Worm (Caenorhabditis elegans) whole organism, L4 larva: ENCODE data around the gene T21C9.11.
A peak's percentile ranks its signal among the peaks of the same experiment; 100 is the strongest.

Experiments used
- F44E2.7 ChIP-seq: fragments of 200-800 bp; sonication (Bioruptor generic); IDR thresholded peaks from 2 replicates; pipeline ENCODE4 v2.1.2; 2022; ENCODE audit warnings: missing genetic modification characterization, missing compliant biosample characterization
- F49E8.2 ChIP-seq: sonication (generic microtip); optimal IDR thresholded peaks from 2 replicates; lab custom pipeline; 2016; ENCODE audit warnings: missing compliant biosample characterization, mild to moderate bottlenecking, missing genetic modification characterization, borderline replicate concordance
- T26A8.4 ChIP-seq: fragments of 200-800 bp; sonication (Bioruptor generic); IDR thresholded peaks from 2 replicates; pipeline ENCODE4 v1.3.6; 2022; ENCODE audit warnings: missing genetic modification characterization, missing compliant biosample characterization
- Y105C5A.15 ChIP-seq: fragments of 200-800 bp; sonication (Bioruptor generic); IDR thresholded peaks from 2 replicates; pipeline ENCODE4 v1.3.6; 2022; ENCODE audit warnings: missing genetic modification characterization, missing compliant biosample characterization
- Y75B8A.6 ChIP-seq: fragments of 200-800 bp; sonication (Bioruptor generic); IDR thresholded peaks from 2 replicates; pipeline ENCODE4 v1.3.6; 2022; ENCODE audit warnings: missing genetic modification reagents, missing genetic modification characterization, missing compliant biosample characterization
- ZK337.2 ChIP-seq: fragments of 200-800 bp; sonication (Bioruptor generic); IDR thresholded peaks from 2 replicates; pipeline ENCODE4 v1.3.6; 2022; ENCODE audit warnings: missing genetic modification reagents, missing genetic modification characterization, missing compliant biosample characterization
- aha-1 ChIP-seq: fragments of 150-350 bp; peaks from one replicate; lab custom pipeline; 2014; ENCODE audit warnings: missing biosample characterization, missing genetic modification characterization
- attf-4 ChIP-seq: sonication (generic microtip); optimal IDR thresholded peaks from 3 replicates; lab custom pipeline; 2017; ENCODE audit warnings: missing biosample characterization, missing genetic modification characterization
- ceh-20 ChIP-seq: fragments of 200-800 bp; sonication (Bioruptor generic); IDR thresholded peaks from 2 replicates; pipeline ENCODE4 v1.3.6; 2022; ENCODE audit warnings: missing genetic modification reagents, missing genetic modification characterization, missing compliant biosample characterization
- ceh-62 ChIP-seq: sonication (generic microtip); optimal IDR thresholded peaks from 2 replicates; lab custom pipeline; 2017; ENCODE audit warnings: missing biosample characterization, missing genetic modification characterization
- ces-1 ChIP-seq: fragments of 150-350 bp; sonication (generic microtip); optimal IDR thresholded peaks from 4 replicates; lab custom pipeline; 2014; ENCODE audit warnings: missing biosample characterization, missing genetic modification reagents, missing genetic modification characterization
- cey-2 ChIP-seq: sonication (generic microtip); optimal IDR thresholded peaks from 3 replicates; lab custom pipeline; 2017; ENCODE audit warnings: missing genetic modification characterization, mild to moderate bottlenecking, missing compliant biosample characterization, antibody characterized with exemption, borderline replicate concordance; ENCODE audit not compliant: insufficient read depth
- daf-16 ChIP-seq, 3 experiments: sonication (generic microtip); optimal IDR thresholded peaks; 2 replicates each; lab custom pipeline; 2016 to 2017; ENCODE audit warnings: missing genetic modification characterization in 3 of 3, missing genetic modification reagents in 3 of 3, mild to moderate bottlenecking in 2 of 3, missing compliant biosample characterization in 2 of 3, missing biosample characterization in 1 of 3, moderate library complexity in 1 of 3
- dmd-8 ChIP-seq: fragments of 200-800 bp; sonication (Bioruptor generic); IDR thresholded peaks from 2 replicates; pipeline ENCODE4 v1.3.6; 2022; ENCODE audit warnings: missing genetic modification characterization, missing compliant biosample characterization
- dpl-1 ChIP-seq: fragments of 150-350 bp; optimal IDR thresholded peaks from 2 replicates; lab custom pipeline; 2014; ENCODE audit warnings: missing biosample characterization, missing genetic modification reagents, missing genetic modification characterization
- dve-1 ChIP-seq: sonication (generic microtip); optimal IDR thresholded peaks from 2 replicates; lab custom pipeline; 2017; ENCODE audit warnings: antibody characterized with exemption, mild to moderate bottlenecking, missing genetic modification characterization, missing compliant biosample characterization; ENCODE audit not compliant: insufficient read depth
- egl-27 ChIP-seq: sonication (generic microtip); optimal IDR thresholded peaks from 3 replicates; lab custom pipeline; 2017; ENCODE audit warnings: missing biosample characterization, missing genetic modification reagents, missing genetic modification characterization
- fkh-10 ChIP-seq: fragments of 150-350 bp; optimal IDR thresholded peaks from 2 replicates; lab custom pipeline; 2014; ENCODE audit warnings: missing biosample characterization, missing genetic modification reagents, missing genetic modification characterization
- fos-1 ChIP-seq: fragments of 150-350 bp; optimal IDR thresholded peaks from 2 replicates; lab custom pipeline; 2014; ENCODE audit warnings: missing biosample characterization, missing genetic modification characterization
- gei-8 ChIP-seq: fragments of 200-800 bp; sonication (Bioruptor generic); optimal IDR thresholded peaks from 2 replicates; lab custom pipeline; 2018; ENCODE audit warnings: mild to moderate bottlenecking, missing genetic modification characterization, missing compliant biosample characterization
- hif-1 ChIP-seq, 2 experiments: sonication (generic microtip); optimal IDR thresholded peaks; 2 replicates each; lab custom pipeline; 2016 to 2017; ENCODE audit warnings: missing compliant biosample characterization in 2 of 2, missing genetic modification characterization in 2 of 2, missing genetic modification reagents in 2 of 2, missing genotype in 2 of 2, mild to moderate bottlenecking in 1 of 2
- hlh-11 ChIP-seq: fragments of 200-800 bp; sonication (Bioruptor generic); optimal IDR thresholded peaks from 2 replicates; lab custom pipeline; 2018; ENCODE audit warnings: mild to moderate bottlenecking, missing genetic modification characterization, missing compliant biosample characterization
- hlh-30 ChIP-seq: sonication (generic microtip); optimal IDR thresholded peaks from 2 replicates; lab custom pipeline; 2017; ENCODE audit warnings: antibody characterized with exemption, mild to moderate bottlenecking, missing genetic modification characterization, missing compliant biosample characterization; ENCODE audit not compliant: insufficient read depth
- lin-1 ChIP-seq: fragments of 200-800 bp; sonication (Bioruptor generic); IDR thresholded peaks from 2 replicates; pipeline ENCODE4 v1.3.6; 2022; ENCODE audit warnings: missing genetic modification reagents, missing genetic modification characterization, missing compliant biosample characterization
- lin-15B ChIP-seq: fragments of 150-350 bp; sonication (generic microtip); optimal IDR thresholded peaks from 3 replicates; lab custom pipeline; 2014; ENCODE audit warnings: missing biosample characterization, missing genetic modification characterization
- nhr-111 ChIP-seq: fragments of 200-800 bp; sonication (Bioruptor generic); optimal IDR thresholded peaks from 2 replicates; lab custom pipeline; 2018; ENCODE audit warnings: mild to moderate bottlenecking, missing genetic modification characterization, missing compliant biosample characterization
- nhr-28 ChIP-seq: fragments of 150-350 bp; optimal IDR thresholded peaks from 2 replicates; lab custom pipeline; 2014; ENCODE audit warnings: missing biosample characterization, missing genetic modification characterization
- nhr-48 ChIP-seq: sonication (generic microtip); optimal IDR thresholded peaks from 2 replicates; lab custom pipeline; 2016; ENCODE audit warnings: mild to moderate bottlenecking, missing genetic modification characterization, missing compliant biosample characterization
- nhr-6 ChIP-seq: fragments of 150-350 bp; optimal IDR thresholded peaks from 2 replicates; lab custom pipeline; 2014; ENCODE audit warnings: missing biosample characterization, missing genetic modification characterization
- nhr-76 ChIP-seq: fragments of 150-350 bp; optimal IDR thresholded peaks from 2 replicates; lab custom pipeline; 2014; ENCODE audit warnings: missing biosample characterization, missing genetic modification characterization
- nhr-77 ChIP-seq: fragments of 150-350 bp; optimal IDR thresholded peaks from 2 replicates; lab custom pipeline; 2014; ENCODE audit warnings: missing biosample characterization, missing genetic modification characterization
- php-3 ChIP-seq: fragments of 200-800 bp; sonication (Bioruptor generic); IDR thresholded peaks from 2 replicates; pipeline ENCODE4 v1.3.6; 2022; ENCODE audit warnings: missing genetic modification reagents, missing genetic modification characterization, missing compliant biosample characterization
- pqm-1 ChIP-seq: sonication (generic microtip); optimal IDR thresholded peaks from 2 replicates; lab custom pipeline; 2017; ENCODE audit warnings: missing biosample characterization, missing genetic modification characterization
- rbr-2 ChIP-seq: sonication (generic microtip); optimal IDR thresholded peaks from 2 replicates; lab custom pipeline; 2016; ENCODE audit warnings: missing genotype, missing genetic modification characterization, missing compliant biosample characterization
- sdz-12 ChIP-seq: fragments of 200-800 bp; sonication (Bioruptor generic); optimal IDR thresholded peaks from 2 replicates; lab custom pipeline; 2018; ENCODE audit warnings: mild to moderate bottlenecking, missing genetic modification characterization, missing compliant biosample characterization
- skn-1 ChIP-seq: fragments of 150-350 bp; optimal IDR thresholded peaks from 2 replicates; lab custom pipeline; 2014; ENCODE audit warnings: missing biosample characterization, missing genetic modification characterization
- snpc-1.2 ChIP-seq: fragments of 200-800 bp; sonication (Bioruptor generic); IDR thresholded peaks from 2 replicates; pipeline ENCODE4 v1.3.6; 2022; ENCODE audit warnings: missing genetic modification reagents, missing genetic modification characterization, missing compliant biosample characterization
- spr-1 ChIP-seq: sonication (generic microtip); optimal IDR thresholded peaks from 2 replicates; lab custom pipeline; 2016; ENCODE audit warnings: mild to moderate bottlenecking, missing genetic modification characterization, missing compliant biosample characterization
- unc-130 ChIP-seq: sonication (generic microtip); optimal IDR thresholded peaks from 2 replicates; lab custom pipeline; 2016; ENCODE audit warnings: missing genetic modification reagents, missing genetic modification characterization, missing compliant biosample characterization
- unc-39 ChIP-seq: sonication (generic microtip); optimal IDR thresholded peaks from 2 replicates; lab custom pipeline; 2017; ENCODE audit warnings: missing biosample characterization, missing genetic modification characterization
- unc-62 ChIP-seq, 3 experiments: fragments of 150-350 bp in 1 of 3; sonication (generic microtip); optimal IDR thresholded peaks in 2 of 3; peaks in 1 of 3; 1 replicate in 1 of 3; 2 replicates in 2 of 3; lab custom pipeline; 2014 to 2017; ENCODE audit warnings: missing biosample characterization in 3 of 3, missing genetic modification characterization in 3 of 3, missing genetic modification reagents in 3 of 3, missing genotype in 1 of 3
- zip-11 ChIP-seq: fragments of 200-800 bp; sonication (Bioruptor generic); IDR thresholded peaks from 2 replicates; pipeline ENCODE4 v1.3.6; 2022; ENCODE audit warnings: missing genetic modification characterization, missing compliant biosample characterization
- zip-2 ChIP-seq: fragments of 150-350 bp; optimal IDR thresholded peaks from 2 replicates; lab custom pipeline; 2014; ENCODE audit warnings: missing biosample characterization, missing genetic modification characterization
- ztf-7 ChIP-seq: fragments of 150-350 bp; optimal IDR thresholded peaks from 2 replicates; lab custom pipeline; 2014; ENCODE audit warnings: missing biosample characterization, missing genetic modification characterization

Gene T21C9.11

ce11 chrV:10588694-10589093 is 6.0 kb downstream of the T21C9.11 start, which contains the start of gene srg-32:
Gene srg-32, minus strand, starts transcription at chrV:10588794.
- TF ChIP-seq nhr-48 (tag; lab: Kevin White, UChicago), result no peak
- TF ChIP-seq hlh-11 (tag; lab: Kevin White, UChicago), result no peak
- no peak for TF ChIP-seq Y75B8A.6 (GFP tag; lab: Robert Waterston, UW)
- no peak for TF ChIP-seq unc-130 (GFP tag; lab: Kevin White, UChicago)
- no peak for TF ChIP-seq rbr-2 (tag; lab: Kevin White, UChicago)
- no peak for TF ChIP-seq sdz-12
- TF ChIP-seq T26A8.4, result no peak
- TF ChIP-seq lin-1, result no peak
- TF ChIP-seq ztf-7 (tag; lab: Kevin White, UChicago), result no peak
- no peak for TF ChIP-seq Y105C5A.15 (GFP tag; lab: Robert Waterston, UW)
- no peak for TF ChIP-seq aha-1 (tag; lab: Kevin White, UChicago)
- no peak for TF ChIP-seq hlh-30 (tag; lab: Kevin White, UChicago)
- no peak for TF ChIP-seq dve-1
- TF ChIP-seq daf-16 (GFP tag; optimal IDR thresholded peaks at IDR 0.05; lab: Kevin White, UChicago), result no peak
- TF ChIP-seq daf-16 (tag; optimal IDR thresholded peaks at IDR 0.05; lab: Kevin White, UChicago), result no peak
- no peak for TF ChIP-seq cey-2 (tag; lab: Kevin White, UChicago)
- TF ChIP-seq spr-1, result no peak
- no peak for TF ChIP-seq zip-11
- TF ChIP-seq F44E2.7 (GFP tag; lab: Robert Waterston, UW), result no peak

ce11 chrV:10581837-10582300 is 12.8 kb downstream of the T21C9.11 start, which contains the start of gene T21C9.6:
Gene T21C9.6, plus strand, starts transcription at chrV:10581887.
- no peak for TF ChIP-seq ZK337.2 (GFP tag; lab: Robert Waterston, UW)
- no peak for TF ChIP-seq gei-8 (GFP tag; lab: Kevin White, UChicago)
- no peak for TF ChIP-seq lin-15B (tag; lab: Kevin White, UChicago)
- no peak for TF ChIP-seq ces-1
- no peak for TF ChIP-seq ceh-62 (tag; lab: Kevin White, UChicago)
- TF ChIP-seq pqm-1 (tag; lab: Kevin White, UChicago), result peak; percentile 75
- TF ChIP-seq nhr-77 (tag; lab: Kevin White, UChicago), result peak; percentile 21
- TF ChIP-seq F49E8.2 (tag; lab: Kevin White, UChicago), result no peak
- TF ChIP-seq nhr-28, result peak; percentile 61
- no peak for TF ChIP-seq skn-1
- no peak for TF ChIP-seq unc-39 (tag; lab: Kevin White, UChicago)
- no peak for TF ChIP-seq snpc-1.2 (GFP tag; lab: Robert Waterston, UW)
- no peak for TF ChIP-seq ceh-20
- no peak for TF ChIP-seq nhr-111
- 0 out of 2 replicates have a peak, but pooled peaks have one; percentile 27 for TF ChIP-seq php-3 (GFP tag; lab: Robert Waterston, UW)
- no peak for TF ChIP-seq dmd-8 (GFP tag; lab: Robert Waterston, UW)
- TF ChIP-seq dpl-1, result no peak
- no peak for TF ChIP-seq hif-1 (tag; optimal IDR thresholded peaks at IDR 0.05; lab: Kevin White, UChicago)
- no peak for TF ChIP-seq fkh-10 (GFP tag; lab: Kevin White, UChicago)
- no peak for TF ChIP-seq nhr-6 (tag; lab: Kevin White, UChicago)
- no peak for TF ChIP-seq aha-1 (tag; lab: Kevin White, UChicago)
- TF ChIP-seq fos-1 (tag; lab: Kevin White, UChicago), result no peak
- TF ChIP-seq attf-4 (tag; lab: Kevin White, UChicago), result no peak
- TF ChIP-seq dve-1, result peak; percentile 11
- TF ChIP-seq hlh-11 (tag; lab: Kevin White, UChicago), result peak; percentile 16
- no peak for TF ChIP-seq nhr-76 (tag; lab: Kevin White, UChicago)
- no peak for TF ChIP-seq egl-27 (tag; lab: Kevin White, UChicago)
- no peak for TF ChIP-seq daf-16 (GFP tag; optimal IDR thresholded peaks at IDR 0.05; lab: Kevin White, UChicago)
- TF ChIP-seq daf-16 (tag; optimal IDR thresholded peaks at IDR 0.05; lab: Kevin White, UChicago), result peak; percentile 47
- TF ChIP-seq unc-62 (GFP tag; optimal IDR thresholded peaks at IDR 0.05 in 1 of 2; lab: Kevin White, UChicago), result peak in 1 of 2 experiments; percentile 9
- TF ChIP-seq unc-62 (tag; optimal IDR thresholded peaks at IDR 0.05; lab: Kevin White, UChicago), result no peak
- no peak for TF ChIP-seq zip-2
